Worm (Caenorhabditis elegans) whole organism, L1 larva: ENCODE data around the gene M60.4.

Experiments used
- aly-2 ChIP-seq: fragments of 150-350 bp; optimal IDR thresholded peaks from 2 replicates; lab custom pipeline; 2014; ENCODE audit warnings: missing biosample characterization, missing genetic modification characterization
- dpl-1 ChIP-seq, 3 experiments: fragments of 150-350 bp in 2 of 3; sonication (generic microtip) in 1 of 3; optimal IDR thresholded peaks; 2 replicates each; lab custom pipeline; 2014 to 2017; ENCODE audit warnings: missing biosample characterization in 3 of 3, missing genetic modification characterization in 3 of 3, missing genetic modification reagents in 3 of 3
- fkh-10 ChIP-seq: sonication (generic microtip); optimal IDR thresholded peaks from 2 replicates; lab custom pipeline; 2017; ENCODE audit warnings: missing biosample characterization, missing genetic modification reagents, missing genetic modification characterization
- nhr-237 ChIP-seq: fragments of 150-350 bp; optimal IDR thresholded peaks from 2 replicates; lab custom pipeline; 2014; ENCODE audit warnings: missing biosample characterization, missing genetic modification characterization
- nhr-77 ChIP-seq: fragments of 150-350 bp; optimal IDR thresholded peaks from 2 replicates; lab custom pipeline; 2014; ENCODE audit warnings: missing biosample characterization, missing genetic modification characterization
- unc-86 ChIP-seq: sonication (generic microtip); optimal IDR thresholded peaks from 2 replicates; lab custom pipeline; 2016; ENCODE audit warnings: missing genetic modification characterization, missing compliant biosample characterization
- ztf-11 ChIP-seq, 2 experiments: sonication (generic microtip); optimal IDR thresholded peaks; 2 replicates each; lab custom pipeline; 2016 to 2017; ENCODE audit warnings: missing genetic modification characterization in 2 of 2, missing biosample characterization in 1 of 2, missing compliant biosample characterization in 1 of 2
- ztf-4 ChIP-seq: fragments of 150-350 bp; optimal IDR thresholded peaks from 2 replicates; lab custom pipeline; 2014; ENCODE audit warnings: missing biosample characterization, missing genetic modification characterization

- TF ChIP-seq aly-2 (tag; lab: Kevin White, UChicago) (no peak), dpl-1 (GFP tag; optimal IDR thresholded peaks at IDR 0.05; lab: Kevin White, UChicago) (no peak), fkh-10 (no peak), unc-86 (tag; lab: Kevin White, UChicago) (no peak), ztf-4 (tag; lab: Kevin White, UChicago) (no peak), nhr-77 (no peak), ztf-11 (tag; optimal IDR thresholded peaks at IDR 0.05; lab: Kevin White, UChicago) (no peak), nhr-237 (no peak)
These were observed 11.2 kb downstream of the M60.4 start, which contains the start of gene K02A6.2 for ce11 chrX:8224916-8225315.
